Fruit fly (Drosophila melanogaster) whole organism, embryonic: ENCODE results near the gene mfr.

Source experiments
- Ada2b ChIP-seq: fragments of 200-800 bp; sonication (Bioruptor generic); IDR thresholded peaks from 2 replicates; pipeline ENCODE4 v1.3.6; 2022; ENCODE audit warnings: missing biosample characterization, missing genetic modification characterization
- Atf6 ChIP-seq: fragments of 200-800 bp; sonication (Bioruptor generic); IDR thresholded peaks from 2 replicates; pipeline ENCODE4 v1.3.6; 2022; ENCODE audit warnings: missing biosample characterization, missing genetic modification characterization
- Awh ChIP-seq: fragments of 200-800 bp; sonication (Bioruptor generic); IDR thresholded peaks from 2 replicates; pipeline ENCODE4, ENCODE4 v1.3.6; 2022; ENCODE audit warnings: missing biosample characterization, missing genetic modification characterization
- CG11456 ChIP-seq: fragments of 200-800 bp; sonication (Bioruptor generic); IDR thresholded peaks from 3 replicates; pipeline ENCODE4 v1.3.6; 2022; ENCODE audit warnings: missing biosample characterization, missing genetic modification characterization
- CG12071 ChIP-seq: fragments of 200-800 bp; sonication (Bioruptor generic); optimal IDR thresholded peaks from 3 replicates; lab custom pipeline; 2018; ENCODE audit warnings: missing biosample characterization, mild to moderate bottlenecking, missing genetic modification characterization
- CG15601 ChIP-seq: fragments of 200-800 bp; sonication (Bioruptor generic); optimal IDR thresholded peaks from 3 replicates; lab custom pipeline; 2019; ENCODE audit warnings: missing biosample characterization, mild to moderate bottlenecking, missing genetic modification characterization, moderate library complexity
- CG16863 ChIP-seq: fragments of 200-800 bp; sonication (Bioruptor generic); optimal IDR thresholded peaks from 3 replicates; lab custom pipeline; 2016; ENCODE audit warnings: missing biosample characterization, missing genetic modification characterization
- CG17361 ChIP-seq: fragments of 200-800 bp; sonication (Bioruptor generic); IDR thresholded peaks from 3 replicates; pipeline ENCODE4 v1.3.6; 2022; ENCODE audit warnings: missing biosample characterization, missing genetic modification characterization
- CG17385 ChIP-seq: fragments of 200-800 bp; sonication (Bioruptor generic); optimal IDR thresholded peaks from 3 replicates; lab custom pipeline; 2018; ENCODE audit warnings: missing biosample characterization, mild to moderate bottlenecking, missing genetic modification characterization
- CG2129 ChIP-seq: fragments of 200-800 bp; sonication (Bioruptor generic); IDR thresholded peaks from 2 replicates; pipeline ENCODE4 v1.3.6; 2022; ENCODE audit warnings: missing biosample characterization, missing genetic modification characterization; ENCODE audit not compliant: partially characterized antibody
- CG31441 ChIP-seq: fragments of 200-800 bp; sonication (Bioruptor generic); IDR thresholded peaks from 2 replicates; pipeline ENCODE4 v1.3.6; 2022; ENCODE audit warnings: missing biosample characterization, missing genetic modification characterization
- CG4424 ChIP-seq: fragments of 200-800 bp; sonication (Bioruptor generic); optimal IDR thresholded peaks from 3 replicates; lab custom pipeline; 2016; ENCODE audit warnings: missing biosample characterization, missing genetic modification characterization
- CG7556 ChIP-seq: fragments of 200-800 bp; sonication (Bioruptor generic); optimal IDR thresholded peaks from 2 replicates; lab custom pipeline; 2017; ENCODE audit warnings: missing biosample characterization, mild to moderate bottlenecking, missing genetic modification characterization
- CG7839 ChIP-seq: fragments of 200-800 bp; sonication (Bioruptor generic); optimal IDR thresholded peaks from 3 replicates; lab custom pipeline; 2018; ENCODE audit warnings: missing biosample characterization, mild to moderate bottlenecking, missing genetic modification characterization, moderate library complexity
- Vsx1 ChIP-seq: fragments of 200-800 bp; sonication (Bioruptor generic); optimal IDR thresholded peaks from 2 replicates; lab custom pipeline; 2017; ENCODE audit warnings: missing biosample characterization, mild to moderate bottlenecking, missing genetic modification characterization, missing genetic modification reagents
- al ChIP-seq: fragments of 200-800 bp; sonication (Bioruptor generic); IDR thresholded peaks from 2 replicates; pipeline ENCODE4 v1.3.6; 2022; ENCODE audit warnings: missing biosample characterization, missing genetic modification characterization
- esg ChIP-seq: fragments of 200-800 bp; sonication (Bioruptor generic); conservative IDR thresholded peaks from 2 replicates; pipeline ENCODE4 v1.3.6; 2022; ENCODE audit warnings: missing biosample characterization, missing genetic modification characterization
- gem ChIP-seq: fragments of 200-800 bp; sonication (Bioruptor generic); optimal IDR thresholded peaks from 2 replicates; lab custom pipeline; 2019; ENCODE audit warnings: missing biosample characterization, mild to moderate bottlenecking, missing genetic modification characterization, moderate library complexity
- h ChIP-seq: fragments of >200 bp; optimal IDR thresholded peaks from 2 replicates; lab custom pipeline; 2017
- mam ChIP-seq: fragments of 200-800 bp; sonication (Bioruptor generic); optimal IDR thresholded peaks from 3 replicates; lab custom pipeline; 2016; ENCODE audit warnings: missing biosample characterization, missing genetic modification characterization
- otp ChIP-seq: fragments of 200-800 bp; sonication (Bioruptor generic); IDR thresholded peaks from 3 replicates; pipeline ENCODE4, ENCODE4 v1.3.6; 2022; ENCODE audit warnings: missing biosample characterization, missing genetic modification characterization
- rib ChIP-seq: fragments of 200-800 bp; sonication (Bioruptor generic); IDR thresholded peaks from 2 replicates; pipeline ENCODE4 v1.3.6; 2022; ENCODE audit warnings: missing biosample characterization, missing genetic modification characterization
- sens ChIP-seq: fragments of 200-800 bp; sonication (Bioruptor generic); peaks from one replicate; lab custom pipeline; 2016; ENCODE audit warnings: missing biosample characterization, missing genetic modification characterization
- vnd ChIP-seq: fragments of 200-800 bp; sonication (Bioruptor generic); IDR thresholded peaks from 3 replicates; pipeline ENCODE4 v1.3.6; 2022; ENCODE audit warnings: missing biosample characterization, missing genetic modification characterization; ENCODE audit not compliant: partially characterized antibody
- vvl ChIP-seq: fragments of 200-800 bp; sonication (Bioruptor generic); IDR thresholded peaks from 2 replicates; pipeline ENCODE4 v1.3.6; 2022; ENCODE audit warnings: missing biosample characterization, missing genetic modification characterization

Gene mfr

DNA sequence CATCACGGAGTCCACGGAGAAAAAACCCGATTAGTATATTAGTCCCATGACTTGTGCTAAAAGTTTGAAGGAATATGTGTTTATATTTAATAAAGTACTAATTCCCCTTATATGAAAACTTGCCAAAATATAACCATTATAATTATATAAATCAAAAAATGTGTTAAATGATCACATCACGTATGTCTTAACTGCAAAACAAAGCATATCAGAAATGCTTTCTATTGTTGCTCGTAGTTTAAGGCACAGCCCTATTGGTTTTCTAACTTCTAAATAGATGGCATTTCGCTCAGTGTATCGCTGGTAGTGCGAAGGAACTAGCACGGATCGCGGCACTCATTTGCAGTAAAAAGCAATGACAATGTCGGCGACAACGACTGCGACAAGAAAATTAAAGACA lies 52.5 kb downstream of the mfr start (continued):
- TF ChIP-seq gem (peak; percentile 31), CG12071 (GFP tag; lab: Kevin White, UChicago) (no peak), CG4424 (GFP tag; lab: Kevin White, UChicago) (no peak), CG17385 (GFP tag; lab: Kevin White, UChicago) (no peak), sens (GFP tag; lab: Kevin White, UChicago) (peak; percentile 34), CG31441 (GFP tag; lab: Robert Waterston, UW) (no peak), Atf6 (GFP tag; lab: Robert Waterston, UW) (no peak), vnd (GFP tag; lab: Robert Waterston, UW) (no peak), Ada2b (GFP tag; lab: Robert Waterston, UW) (no peak), CG2129 (GFP tag; lab: Robert Waterston, UW) (no peak), mam (no peak), h (lab: Kevin White, UChicago) (no peak), CG17361 (GFP tag; lab: Robert Waterston, UW) (0 out of 3 replicates have a peak, but pooled peaks have one; percentile 16), al (GFP tag; lab: Robert Waterston, UW) (no peak), esg (no peak), CG7556 (peak; percentile 8), CG7839 (no peak)

DNA sequence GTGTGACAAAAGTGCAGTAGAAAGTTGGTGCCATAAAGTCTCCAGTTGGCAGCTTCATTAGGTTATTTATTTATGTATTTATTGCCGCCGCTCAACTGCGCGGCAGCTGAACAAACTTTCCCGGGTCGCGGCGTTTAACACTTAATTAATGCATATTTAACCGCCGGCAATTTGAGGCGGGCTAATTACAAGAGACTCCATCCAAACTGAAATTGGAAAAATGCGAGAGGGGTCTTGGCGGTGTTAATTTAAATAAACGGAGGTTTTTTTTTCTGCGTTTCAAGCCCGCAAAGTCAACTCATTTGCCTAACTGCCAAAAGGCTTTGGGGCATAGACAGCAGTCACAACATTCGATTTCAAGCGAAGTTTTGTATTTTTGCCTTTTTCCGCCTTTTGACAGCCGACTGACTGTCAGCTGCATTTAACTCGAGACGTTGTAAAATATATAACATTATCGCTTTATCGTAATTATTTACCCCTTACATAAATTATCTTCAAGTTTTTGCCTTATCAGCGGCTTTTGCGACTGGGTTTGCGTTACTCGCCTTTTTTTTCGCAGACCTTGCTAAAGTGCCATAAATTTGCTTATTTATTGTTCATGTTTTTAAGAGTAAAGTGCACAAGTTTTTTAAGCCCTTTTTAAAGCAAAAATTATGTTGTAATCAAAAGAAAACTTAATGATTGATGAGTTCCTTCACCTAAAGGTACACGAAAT lies 54.7 kb downstream of the mfr start:
- TF ChIP-seq Awh (GFP tag; lab: Robert Waterston, UW) (peak; percentile 83), vvl (peak; percentile 56; the same call in 1 of the 2 replicates), CG16863 (GFP tag; lab: Kevin White, UChicago) (no peak), otp (GFP tag; lab: Robert Waterston, UW) (0 out of 3 replicates have a peak, but pooled peaks have one; percentile 34), Vsx1 (peak; percentile 25)
- TF ChIP-seq, all 482 proteins: peak for 4

DNA sequence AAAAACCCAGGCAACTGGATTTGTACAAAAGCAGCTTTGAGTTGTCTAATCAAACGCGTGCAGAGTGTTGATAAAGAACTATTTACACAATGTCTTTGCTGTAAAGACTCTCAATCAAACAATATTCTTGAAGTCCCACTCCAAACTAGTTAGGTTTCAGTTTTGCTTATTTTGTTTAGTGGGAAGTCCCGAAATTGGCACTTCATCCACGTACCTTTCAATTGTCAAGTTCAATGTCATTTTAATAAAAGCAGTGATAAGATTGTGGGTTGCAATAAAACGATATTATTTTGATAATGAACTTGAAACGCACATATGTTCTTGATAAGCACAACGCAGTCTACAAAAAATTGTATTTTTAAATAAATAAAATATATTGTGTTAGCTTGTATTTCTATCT lies 55.6 kb downstream of the mfr start:
- 0 out of 2 replicates have a peak, but pooled peaks have one; percentile 3 for TF ChIP-seq rib
- TF ChIP-seq CG11456 (GFP tag; lab: Robert Waterston, UW) = no peak
- TF ChIP-seq CG15601 (tag; lab: Kevin White, UChicago) = peak; percentile 24
